Fruit fly (Drosophila melanogaster): ENCODE measurements around the gene CarT.

Gene CarT

DNA sequence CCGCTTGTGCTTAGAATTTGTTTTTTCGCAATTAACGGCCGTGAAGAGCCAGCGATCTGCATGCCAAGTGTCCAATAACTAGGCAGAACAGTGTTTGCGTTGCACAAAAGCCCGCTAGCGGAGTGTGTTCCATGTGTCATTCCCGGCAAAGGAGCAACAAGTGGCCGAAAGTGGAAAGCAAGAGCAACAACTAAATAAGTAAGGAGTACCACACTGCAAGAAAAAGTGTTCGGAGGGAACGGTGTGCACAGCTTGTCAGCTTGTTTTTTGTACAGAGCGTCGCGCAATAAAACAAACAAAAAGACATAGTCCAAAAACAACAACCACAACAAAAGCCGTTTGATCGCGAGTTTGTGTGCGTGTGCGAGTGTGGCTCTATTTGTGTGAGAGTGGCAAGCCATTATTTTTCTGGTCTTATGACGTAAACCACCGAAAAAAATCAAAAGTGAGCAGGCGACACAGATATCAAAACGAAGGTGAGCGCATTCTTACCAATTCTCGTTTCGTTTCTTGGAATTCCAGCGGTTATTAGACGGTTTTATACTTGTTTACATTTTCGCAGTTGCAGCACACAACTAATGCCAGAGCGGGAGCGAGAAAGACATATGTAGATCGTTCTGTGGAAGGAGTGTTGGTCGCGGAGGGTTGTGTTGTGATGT is 28.2 kb upstream of the CarT start (continued):
- TF ChIP-seq CG17829 (tag; optimal IDR thresholded peaks at IDR 0.05) (no peak), CG4328 (GFP tag; optimal IDR thresholded peaks at IDR 0.05) (no peak), YL-1 (GFP tag; optimal IDR thresholded peaks at IDR 0.05) (no peak), CG10959 (GFP tag; IDR thresholded peaks at IDR 0.05) (no peak), Atf-2 (GFP tag; optimal IDR thresholded peaks at IDR 0.05) (peak; percentile 15), eyg (GFP tag; optimal IDR thresholded peaks at IDR 0.05) (no peak), Med (GFP tag) (peak; percentile 86), Hr39 (optimal IDR thresholded peaks at IDR 0.05) (no peak), Antp (GFP tag; optimal IDR thresholded peaks at IDR 0.05) (no peak), rib (GFP tag; IDR thresholded peaks at IDR 0.05) (no peak), Blimp-1 (GFP tag; optimal IDR thresholded peaks at IDR 0.05) (peak; percentile 71), CG3281 (GFP tag; optimal IDR thresholded peaks at IDR 0.05) (peak; percentile 12), Ets97D (GFP tag; optimal IDR thresholded peaks at IDR 0.05) (no peak), ase (GFP tag; IDR thresholded peaks at IDR 0.05) (no peak), Dll (GFP tag; IDR thresholded peaks at IDR 0.05; ENCODE audit: partially characterized antibody) (no peak), fd64A (GFP tag; optimal IDR thresholded peaks at IDR 0.05) (no peak), oc (tag; optimal IDR thresholded peaks at IDR 0.05) (no peak), Rfx (GFP tag; IDR thresholded peaks at IDR 0.05) (peak; percentile 36), CG3847 (GFP tag; IDR thresholded peaks at IDR 0.05) (no peak), prd (optimal IDR thresholded peaks at IDR 0.05) (no peak), prd (GFP tag; IDR thresholded peaks at IDR 0.05) (no peak), CG34422 (GFP tag; IDR thresholded peaks at IDR 0.05) (peak; percentile 66; the same call in 1 of the 3 replicates), CG17186 (GFP tag; optimal IDR thresholded peaks at IDR 0.05) (no peak), Camta (GFP tag; optimal IDR thresholded peaks at IDR 0.05) (no peak), CG11398 (GFP tag; optimal IDR thresholded peaks at IDR 0.05) (peak; percentile 21), CG17612 (GFP tag; IDR thresholded peaks at IDR 0.05) (no peak), NFAT (GFP tag; IDR thresholded peaks at IDR 0.05) (no peak), lilli (GFP tag; optimal IDR thresholded peaks at IDR 0.05) (no peak), sqz (GFP tag; optimal IDR thresholded peaks at IDR 0.05) (peak; percentile 61), CG14014 (GFP tag; IDR thresholded peaks at IDR 0.05) (no peak), nerfin-1 (tag; optimal IDR thresholded peaks at IDR 0.05) (no peak), tx (GFP tag; optimal IDR thresholded peaks at IDR 0.05) (no peak), ftz-f1 (GFP tag; optimal IDR thresholded peaks at IDR 0.05) (no peak), E2f2 (GFP tag; IDR thresholded peaks at IDR 0.05) (0 out of 2 replicates have a peak, but pooled peaks have one; percentile 27), kni (GFP tag; optimal IDR thresholded peaks at IDR 0.05) (peak; percentile 45), lov (optimal IDR thresholded peaks at IDR 0.05) (no peak), lov (GFP tag; IDR thresholded peaks at IDR 0.05) (no peak), zen (tag; optimal IDR thresholded peaks at IDR 0.05) (no peak), chm (GFP tag; IDR thresholded peaks at IDR 0.05) (no peak), CG5245 (GFP tag; optimal IDR thresholded peaks at IDR 0.05) (no peak), Asciz (GFP tag; optimal IDR thresholded peaks at IDR 0.05) (no peak), CG9876 (GFP tag; optimal IDR thresholded peaks at IDR 0.05) (no peak), CG10431 (GFP tag; optimal IDR thresholded peaks at IDR 0.05) (no peak), CG13894 (tag; optimal IDR thresholded peaks at IDR 0.05) (no peak), CG6175 (GFP tag; IDR thresholded peaks at IDR 0.05) (no peak), CG8765 (GFP tag; IDR thresholded peaks at IDR 0.05) (no peak), hb (GFP tag; IDR thresholded peaks at IDR 0.05; ENCODE audit: partially characterized antibody) (no peak), cwo (GFP tag; optimal IDR thresholded peaks at IDR 0.05) (no peak), Bteb2 (GFP tag; optimal IDR thresholded peaks at IDR 0.05) (no peak), br (optimal IDR thresholded peaks at IDR 0.05) (no peak), Poxn (GFP tag; IDR thresholded peaks at IDR 0.05) (no peak), zfh1 (GFP tag; IDR thresholded peaks at IDR 0.05) (0 out of 3 replicates have a peak, but pooled peaks have one; percentile 9), slbo (GFP tag; IDR thresholded peaks at IDR 0.05) (peak; percentile 25; the same call in 1 of the 2 replicates)
